Worm (Caenorhabditis elegans): ENCODE data around the gene spp-12.

The spp-12 gene

ce11 chrV:13920730-13921129 is 31.1 kb downstream of the spp-12 start, which contains the start of gene srx-42:
TSS of gene srx-42 (plus strand) at chrV:13921030.
- TF ChIP-seq fos-1 (tag; optimal IDR thresholded peaks at IDR 0.05): no peak
- no peak for TF ChIP-seq blmp-1 (tag; optimal IDR thresholded peaks at IDR 0.05; ENCODE audit: insufficient read depth)
- no peak for TF ChIP-seq nhr-77 (tag; optimal IDR thresholded peaks at IDR 0.05)
- no peak for TF ChIP-seq gmeb-1 (tag; optimal IDR thresholded peaks at IDR 0.05)
- TF ChIP-seq skn-1 (tag; optimal IDR thresholded peaks at IDR 0.05): no peak
- TF ChIP-seq crh-2 (tag; optimal IDR thresholded peaks at IDR 0.05): no peak
- TF ChIP-seq sma-3 (GFP tag; optimal IDR thresholded peaks at IDR 0.05): no peak
- TF ChIP-seq nhr-129 (tag; optimal IDR thresholded peaks at IDR 0.05): no peak
- TF ChIP-seq nhr-12 (tag; optimal IDR thresholded peaks at IDR 0.05): no peak
- no peak for TF ChIP-seq nhr-21 (tag; optimal IDR thresholded peaks at IDR 0.05)
- no peak for TF ChIP-seq ceh-82 (tag; optimal IDR thresholded peaks at IDR 0.05)
- no peak for TF ChIP-seq nhr-23 (tag; optimal IDR thresholded peaks at IDR 0.05)
- no peak for TF ChIP-seq ceh-16 (tag; optimal IDR thresholded peaks at IDR 0.05)

- no peak for TF ChIP-seq ztf-11 (tag; optimal IDR thresholded peaks at IDR 0.05)
- no peak for TF ChIP-seq mbf-1 (tag; optimal IDR thresholded peaks at IDR 0.05)
- TF ChIP-seq nhr-237 (tag; optimal IDR thresholded peaks at IDR 0.05): no peak
- TF ChIP-seq ztf-1 (GFP tag; conservative IDR thresholded peaks at IDR 0.05): no peak
- no peak for TF ChIP-seq egl-27 (tag; optimal IDR thresholded peaks at IDR 0.05)
- TF ChIP-seq ZK546.5 (tag; optimal IDR thresholded peaks at IDR 0.05): no peak
- TF ChIP-seq skn-1 (tag; optimal IDR thresholded peaks at IDR 0.05): no peak
- TF ChIP-seq nhr-21 (tag; optimal IDR thresholded peaks at IDR 0.05): no peak
- TF ChIP-seq unc-39 (tag; optimal IDR thresholded peaks at IDR 0.05): no peak
- no peak for TF ChIP-seq ceh-16 (tag; optimal IDR thresholded peaks at IDR 0.05)
- no peak for TF ChIP-seq lin-11 (tag; optimal IDR thresholded peaks at IDR 0.05)
- TF ChIP-seq nhr-10 (tag; optimal IDR thresholded peaks at IDR 0.05): no peak
- no peak for TF ChIP-seq gmeb-1 (tag; optimal IDR thresholded peaks at IDR 0.05)
- no peak for TF ChIP-seq nhr-6 (tag; optimal IDR thresholded peaks at IDR 0.05)
- no peak for TF ChIP-seq lsy-2 (tag; optimal IDR thresholded peaks at IDR 0.05)
- no peak for TF ChIP-seq nhr-25 (tag; optimal IDR thresholded peaks at IDR 0.05)
- no peak for TF ChIP-seq blmp-1 (tag; optimal IDR thresholded peaks at IDR 0.05; ENCODE audit: insufficient read depth)
Measured at ce11 chrV:13923851-13924250, 34.2 kb downstream of the spp-12 start, which contains the start of gene srxa-11. TSS of gene srxa-11 (plus strand) at chrV:13924151.

- TF ChIP-seq ztf-11 (tag; optimal IDR thresholded peaks at IDR 0.05) (no peak), ceh-82 (tag; optimal IDR thresholded peaks at IDR 0.05) (no peak), snpc-4 (tag; optimal IDR thresholded peaks at IDR 0.05) (no peak), mab-5 (tag; optimal IDR thresholded peaks at IDR 0.05) (no peak), ama-1 (optimal IDR thresholded peaks at IDR 0.05) (no peak), sma-9 (GFP tag; optimal IDR thresholded peaks at IDR 0.05) (no peak), sma-9 (tag; optimal IDR thresholded peaks at IDR 0.05) (no peak), C34F6.9 (tag; optimal IDR thresholded peaks at IDR 0.05) (no peak), egl-27 (tag; optimal IDR thresholded peaks at IDR 0.05) (no peak), lin-39 (tag; optimal IDR thresholded peaks at IDR 0.05) (no peak), gmeb-1 (tag; optimal IDR thresholded peaks at IDR 0.05) (no peak), ztf-4 (tag; optimal IDR thresholded peaks at IDR 0.05) (no peak), alr-1 (tag; optimal IDR thresholded peaks at IDR 0.05) (no peak), nhr-23 (tag; optimal IDR thresholded peaks at IDR 0.05) (no peak)
Measured at ce11 chrV:13926398-13926797, 36.8 kb downstream of the spp-12 start, which contains the start of gene srxa-12. TSS of gene srxa-12 (plus strand) at chrV:13926698.

- no peak for TF ChIP-seq egl-27 (tag; optimal IDR thresholded peaks at IDR 0.05)
- no peak for TF ChIP-seq nhr-77 (tag; optimal IDR thresholded peaks at IDR 0.05)
- no peak for TF ChIP-seq nhr-10 (tag; optimal IDR thresholded peaks at IDR 0.05)
Measured at ce11 chrV:13929503-13929902, 39.9 kb downstream of the spp-12 start, which contains the start of gene srxa-13. TSS of gene srxa-13 (plus strand) at chrV:13929803.

ce11 chrV:13931225-13931624 is 41.6 kb downstream of the spp-12 start, which contains the start of gene C06B3.16:
TSS of gene C06B3.16 (plus strand) at chrV:13931525.
- TF ChIP-seq ztf-1 (GFP tag; conservative IDR thresholded peaks at IDR 0.05): no peak

- TF ChIP-seq sma-9 (GFP tag; optimal IDR thresholded peaks at IDR 0.05) (no peak), sma-9 (tag; optimal IDR thresholded peaks at IDR 0.05) (no peak), elt-1 (tag; optimal IDR thresholded peaks at IDR 0.05) (no peak), egl-27 (tag; optimal IDR thresholded peaks at IDR 0.05) (no peak)
Measured at ce11 chrV:13931952-13932351, 42.3 kb downstream of the spp-12 start.
